Worm (Caenorhabditis elegans) whole organism, L3 larva: ENCODE data around the gene clec-127.

Experiments
- ama-1 ChIP-seq: fragments of 150-350 bp; optimal IDR thresholded peaks from 2 replicates; lab custom pipeline; 2018
- ceh-28 ChIP-seq: fragments of 150-350 bp; optimal IDR thresholded peaks from 2 replicates; lab custom pipeline; 2014; ENCODE audit warnings: missing biosample characterization, missing genetic modification reagents, missing genetic modification characterization
- ceh-82 ChIP-seq: fragments of 150-350 bp; optimal IDR thresholded peaks from 2 replicates; lab custom pipeline; 2014; ENCODE audit warnings: missing biosample characterization, missing genetic modification characterization
- fos-1 ChIP-seq: fragments of 150-350 bp; optimal IDR thresholded peaks from 2 replicates; lab custom pipeline; 2014; ENCODE audit warnings: missing biosample characterization, missing genetic modification characterization
- lin-15B ChIP-seq: fragments of 150-350 bp; optimal IDR thresholded peaks from 2 replicates; lab custom pipeline; 2014; ENCODE audit warnings: missing biosample characterization, missing genetic modification characterization
- nhr-76 ChIP-seq: fragments of 150-350 bp; sonication (generic microtip); optimal IDR thresholded peaks from 5 replicates; lab custom pipeline; 2014; ENCODE audit warnings: missing biosample characterization, missing genetic modification characterization
- pha-4 ChIP-seq: fragments of 150-350 bp; optimal IDR thresholded peaks from 2 replicates; lab custom pipeline; 2014; ENCODE audit warnings: missing biosample characterization, missing genetic modification reagents, missing genetic modification characterization
- ztf-11 ChIP-seq: fragments of 150-350 bp; optimal IDR thresholded peaks from 2 replicates; lab custom pipeline; 2014; ENCODE audit warnings: missing biosample characterization, missing genetic modification characterization
- ztf-4 ChIP-seq: fragments of 150-350 bp; optimal IDR thresholded peaks from 2 replicates; lab custom pipeline; 2014; ENCODE audit warnings: missing biosample characterization, missing genetic modification characterization

DNA sequence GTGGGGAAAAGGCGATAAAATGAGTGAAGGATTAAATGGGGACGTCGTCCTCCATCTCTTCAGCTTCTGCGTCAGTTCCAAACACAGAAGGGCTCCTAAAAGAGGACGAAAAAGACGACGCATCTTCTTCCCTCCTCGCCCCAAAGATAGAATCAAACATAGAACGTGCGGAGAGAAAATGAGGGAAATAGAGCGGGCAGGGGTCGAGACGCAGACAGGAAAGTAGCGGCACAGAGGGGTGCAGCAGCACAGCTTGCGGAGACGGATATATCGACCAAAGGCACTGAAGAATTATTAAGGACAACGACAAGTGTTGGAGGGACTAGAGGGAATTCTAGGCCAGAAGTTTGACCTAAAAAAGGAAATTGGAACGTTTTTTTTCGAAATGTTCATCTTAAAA, 21.7 kb downstream of the clec-127 start:
- TF ChIP-seq fos-1 (tag; lab: Kevin White, UChicago) (no peak), pha-4 (tag; lab: Kevin White, UChicago) (no peak), ztf-11 (tag; lab: Kevin White, UChicago) (no peak), ceh-28 (tag; lab: Kevin White, UChicago) (no peak), ceh-82 (tag; lab: Kevin White, UChicago) (no peak), ama-1 (lab: Kevin White, UChicago) (no peak), nhr-76 (tag; lab: Kevin White, UChicago) (no peak), lin-15B (tag; lab: Kevin White, UChicago) (peak; percentile 81), ztf-4 (tag; lab: Kevin White, UChicago) (no peak)
